Fruit fly (Drosophila melanogaster): ENCODE results near the gene CG12448.

CG12448 gene

dm6 chr2L:15911591-15912007, 29.6 kb upstream of the CG12448 start:
- TF ChIP-seq Sin3A (optimal IDR thresholded peaks at IDR 0.05): no peak
- TF ChIP-seq psq (optimal IDR thresholded peaks at IDR 0.05): no peak
- TF ChIP-seq ttk (optimal IDR thresholded peaks at IDR 0.05): no peak
- no peak for TF ChIP-seq insv (optimal IDR thresholded peaks at IDR 0.05)
- TF ChIP-seq h (optimal IDR thresholded peaks at IDR 0.05): no peak
- no peak for TF ChIP-seq Myc (optimal IDR thresholded peaks at IDR 0.05)

- no peak for TF ChIP-seq Myc (optimal IDR thresholded peaks at IDR 0.05)
- no peak for TF ChIP-seq Sin3A (optimal IDR thresholded peaks at IDR 0.05)
- no peak for TF ChIP-seq h (optimal IDR thresholded peaks at IDR 0.05)
- TF ChIP-seq insv (optimal IDR thresholded peaks at IDR 0.05): no peak
- TF ChIP-seq psq (optimal IDR thresholded peaks at IDR 0.05): no peak
- TF ChIP-seq ttk (optimal IDR thresholded peaks at IDR 0.05): no peak
Measured at dm6 chr2L:15912008-15912900, 29.0 kb upstream of the CG12448 start.

dm6 chr2L:15912901-15913673, 28.2 kb upstream of the CG12448 start:
- TF ChIP-seq Sin3A (optimal IDR thresholded peaks at IDR 0.05) (no peak), h (optimal IDR thresholded peaks at IDR 0.05) (no peak), insv (optimal IDR thresholded peaks at IDR 0.05) (no peak), psq (optimal IDR thresholded peaks at IDR 0.05) (no peak), Myc (optimal IDR thresholded peaks at IDR 0.05) (no peak), ttk (optimal IDR thresholded peaks at IDR 0.05) (no peak)

dm6 chr2L:15913674-15914037, 27.6 kb upstream of the CG12448 start:
- TF ChIP-seq insv (optimal IDR thresholded peaks at IDR 0.05): no peak
- TF ChIP-seq h (optimal IDR thresholded peaks at IDR 0.05): no peak
- TF ChIP-seq psq (optimal IDR thresholded peaks at IDR 0.05): no peak
- TF ChIP-seq ttk (optimal IDR thresholded peaks at IDR 0.05): no peak
- TF ChIP-seq Myc (optimal IDR thresholded peaks at IDR 0.05): no peak
- TF ChIP-seq Sin3A (optimal IDR thresholded peaks at IDR 0.05): no peak

dm6 chr2L:15916588-15916987, 24.7 kb upstream of the CG12448 start, which contains the start of gene CG13244:
Gene CG13244, plus strand, starts transcription at chr2L:15916888.
- TF ChIP-seq Sin3A (optimal IDR thresholded peaks at IDR 0.05) (no peak), h (optimal IDR thresholded peaks at IDR 0.05) (no peak), psq (optimal IDR thresholded peaks at IDR 0.05) (no peak), Myc (optimal IDR thresholded peaks at IDR 0.05) (no peak), insv (optimal IDR thresholded peaks at IDR 0.05) (no peak), ttk (optimal IDR thresholded peaks at IDR 0.05) (no peak)

- TF ChIP-seq psq (optimal IDR thresholded peaks at IDR 0.05) (no peak), ttk (optimal IDR thresholded peaks at IDR 0.05) (no peak), h (optimal IDR thresholded peaks at IDR 0.05) (no peak), insv (optimal IDR thresholded peaks at IDR 0.05) (no peak), Sin3A (optimal IDR thresholded peaks at IDR 0.05) (no peak), Myc (optimal IDR thresholded peaks at IDR 0.05) (no peak)
Measured at dm6 chr2L:15923095-15923494, 18.1 kb upstream of the CG12448 start, which contains the start of gene CG4793. Gene CG4793, plus strand, starts transcription at chr2L:15923395.

dm6 chr2L:15936138-15936537, 5.1 kb upstream of the CG12448 start:
- TF ChIP-seq ttk (optimal IDR thresholded peaks at IDR 0.05) (no peak), insv (optimal IDR thresholded peaks at IDR 0.05) (no peak), Sin3A (optimal IDR thresholded peaks at IDR 0.05) (no peak), Myc (optimal IDR thresholded peaks at IDR 0.05) (no peak), h (optimal IDR thresholded peaks at IDR 0.05) (no peak), psq (optimal IDR thresholded peaks at IDR 0.05) (no peak)

- TF ChIP-seq ttk (optimal IDR thresholded peaks at IDR 0.05): no peak
Measured at dm6 chr2L:15949457-15949856, 8.2 kb downstream of the CG12448 start.

- no peak for TF ChIP-seq ttk (optimal IDR thresholded peaks at IDR 0.05)
- no peak for TF ChIP-seq Sin3A (optimal IDR thresholded peaks at IDR 0.05)
- no peak for TF ChIP-seq insv (optimal IDR thresholded peaks at IDR 0.05)
- TF ChIP-seq h (optimal IDR thresholded peaks at IDR 0.05): no peak
Measured at dm6 chr2L:15957558-15957957, 16.3 kb downstream of the CG12448 start, which contains the start of gene CG18063. Gene CG18063, plus strand, starts transcription at chr2L:15957858.

dm6 chr2L:15962335-15962734, 21.1 kb downstream of the CG12448 start, which contains the start of gene beat-Ib:
Gene beat-Ib, minus strand, starts transcription at chr2L:15962435.
- TF ChIP-seq insv (optimal IDR thresholded peaks at IDR 0.05) (no peak), Sin3A (optimal IDR thresholded peaks at IDR 0.05) (no peak), Myc (optimal IDR thresholded peaks at IDR 0.05) (no peak), h (optimal IDR thresholded peaks at IDR 0.05) (no peak), psq (optimal IDR thresholded peaks at IDR 0.05) (no peak), ttk (optimal IDR thresholded peaks at IDR 0.05) (no peak)

dm6 chr2L:15979186-15979585, 37.9 kb downstream of the CG12448 start, which contains the start of gene CG10839:
Gene CG10839, plus strand, starts transcription at chr2L:15979486.
- TF ChIP-seq Myc (optimal IDR thresholded peaks at IDR 0.05) (no peak), insv (optimal IDR thresholded peaks at IDR 0.05) (no peak), psq (optimal IDR thresholded peaks at IDR 0.05) (no peak), Sin3A (optimal IDR thresholded peaks at IDR 0.05) (no peak), ttk (optimal IDR thresholded peaks at IDR 0.05) (no peak), h (optimal IDR thresholded peaks at IDR 0.05) (no peak)
